Fruit fly (Drosophila melanogaster) Kc167 (cell line): ENCODE data around the gene H15.

Source experiments
- Myc ChIP-seq: fragments of >200 bp; optimal IDR thresholded peaks from 2 replicates; lab custom pipeline; 2017; ENCODE audit warnings: missing external identifiers
- Sin3A ChIP-seq: fragments of >200 bp; optimal IDR thresholded peaks from 2 replicates; lab custom pipeline; 2018; ENCODE audit warnings: missing external identifiers
- h ChIP-seq: fragments of >200 bp; optimal IDR thresholded peaks from 3 replicates; lab custom pipeline; 2018; ENCODE audit warnings: missing external identifiers
- ttk ChIP-seq: sonication (Bioruptor generic); optimal IDR thresholded peaks from 2 replicates; lab custom pipeline; 2017; ENCODE audit warnings: missing external identifiers

dm6 chr2L:5412550-5412949 is 8.5 kb downstream of the H15 start:
- TF ChIP-seq h (lab: Kevin White, UChicago) (no peak), ttk (no peak), Myc (lab: Kevin White, UChicago) (no peak), Sin3A (no peak)
